Worm (Caenorhabditis elegans) whole organism, L1 larva: ENCODE data around the gene csc-1.

ENCODE experiments used
- F16B12.6 ChIP-seq: fragments of 150-350 bp; optimal IDR thresholded peaks from 2 replicates; lab custom pipeline; 2014; ENCODE audit warnings: missing biosample characterization, missing genetic modification characterization
- aly-2 ChIP-seq: fragments of 150-350 bp; optimal IDR thresholded peaks from 2 replicates; lab custom pipeline; 2014; ENCODE audit warnings: missing biosample characterization, missing genetic modification characterization
- ama-1 ChIP-seq: fragments of 150-350 bp; optimal IDR thresholded peaks from 2 replicates; lab custom pipeline; 2014
- ceh-88 ChIP-seq: fragments of 200-800 bp; sonication (Bioruptor generic); IDR thresholded peaks from 2 replicates; pipeline ENCODE4 v1.3.6; 2022; ENCODE audit warnings: missing genetic modification characterization, missing compliant biosample characterization
- dpl-1 ChIP-seq, 3 experiments: fragments of 150-350 bp in 2 of 3; sonication (generic microtip) in 1 of 3; optimal IDR thresholded peaks; 2 replicates each; lab custom pipeline; 2014 to 2017; ENCODE audit warnings: missing biosample characterization in 3 of 3, missing genetic modification characterization in 3 of 3, missing genetic modification reagents in 3 of 3
- dsc-1 ChIP-seq: sonication (generic microtip); optimal IDR thresholded peaks from 2 replicates; lab custom pipeline; 2016; ENCODE audit warnings: mild to moderate bottlenecking, missing genetic modification characterization, missing compliant biosample characterization
- efl-1 ChIP-seq, 4 experiments: fragments of 150-350 bp; optimal IDR thresholded peaks in 3 of 4; peaks in 1 of 4; 1 replicate in 1 of 4; 2 replicates in 3 of 4; lab custom pipeline; 2014; ENCODE audit warnings: missing biosample characterization in 2 of 4, missing genetic modification characterization in 2 of 4, missing genetic modification reagents in 2 of 4
- efl-3 ChIP-seq: fragments of 200-800 bp; sonication (Bioruptor generic); optimal IDR thresholded peaks from 2 replicates; lab custom pipeline; 2018; ENCODE audit warnings: mild to moderate bottlenecking, missing genetic modification characterization, missing compliant biosample characterization
- egl-13 ChIP-seq: sonication (generic microtip); optimal IDR thresholded peaks from 2 replicates; lab custom pipeline; 2016; ENCODE audit warnings: missing genotype, missing genetic modification reagents, missing genetic modification characterization, missing compliant biosample characterization
- fkh-8 ChIP-seq: sonication (generic microtip); optimal IDR thresholded peaks from 2 replicates; lab custom pipeline; 2016; ENCODE audit warnings: mild to moderate bottlenecking, missing genetic modification characterization, missing compliant biosample characterization
- fos-1 ChIP-seq: fragments of 150-350 bp; optimal IDR thresholded peaks from 2 replicates; lab custom pipeline; 2014; ENCODE audit warnings: missing biosample characterization, missing genetic modification characterization
- hlh-17 ChIP-seq: fragments of 200-800 bp; sonication (Bioruptor generic); optimal IDR thresholded peaks from 2 replicates; lab custom pipeline; 2018; ENCODE audit warnings: missing genetic modification characterization, mild to moderate bottlenecking, missing compliant biosample characterization, moderate library complexity, borderline replicate concordance
- irx-1 ChIP-seq: sonication (generic microtip); optimal IDR thresholded peaks from 2 replicates; lab custom pipeline; 2016; ENCODE audit warnings: missing genetic modification characterization, missing compliant biosample characterization
- isw-1 ChIP-seq: fragments of 200-800 bp; sonication (Bioruptor generic); IDR thresholded peaks from 2 replicates; pipeline ENCODE4 v1.3.6; 2022; ENCODE audit warnings: missing genetic modification characterization, missing compliant biosample characterization
- lin-14 ChIP-seq: fragments of 200-800 bp; sonication (Bioruptor generic); optimal IDR thresholded peaks from 2 replicates; lab custom pipeline; 2018; ENCODE audit warnings: mild to moderate bottlenecking, missing genetic modification characterization, moderate library complexity, missing compliant biosample characterization
- lin-15B ChIP-seq: fragments of 150-350 bp; sonication (generic microtip); optimal IDR thresholded peaks from 3 replicates; lab custom pipeline; 2014; ENCODE audit warnings: missing biosample characterization, missing genetic modification characterization
- lsy-2 ChIP-seq, 2 experiments: fragments of 150-350 bp; optimal IDR thresholded peaks; 2 replicates each; lab custom pipeline; 2014; ENCODE audit warnings: missing biosample characterization in 2 of 2, missing genetic modification characterization in 2 of 2
- mab-9 ChIP-seq: fragments of 200-800 bp; sonication (Bioruptor generic); IDR thresholded peaks from 2 replicates; pipeline ENCODE4 v1.3.6; 2022; ENCODE audit warnings: missing genetic modification reagents, missing genetic modification characterization, missing compliant biosample characterization
- mep-1 ChIP-seq: fragments of 150-350 bp; optimal IDR thresholded peaks from 2 replicates; lab custom pipeline; 2014; ENCODE audit warnings: missing biosample characterization, missing genetic modification characterization
- nhr-11 ChIP-seq: fragments of 150-350 bp; optimal IDR thresholded peaks from 2 replicates; lab custom pipeline; 2014; ENCODE audit warnings: missing biosample characterization, missing genetic modification characterization
- nhr-20 ChIP-seq: sonication (generic microtip); optimal IDR thresholded peaks from 2 replicates; lab custom pipeline; 2016; ENCODE audit warnings: mild to moderate bottlenecking, missing genetic modification characterization, missing compliant biosample characterization
- nhr-28 ChIP-seq: fragments of 150-350 bp; optimal IDR thresholded peaks from 2 replicates; lab custom pipeline; 2014; ENCODE audit warnings: missing biosample characterization, missing genetic modification characterization
- nhr-71 ChIP-seq: sonication (generic microtip); optimal IDR thresholded peaks from 2 replicates; lab custom pipeline; 2016; ENCODE audit warnings: mild to moderate bottlenecking, missing genetic modification characterization, moderate library complexity, missing compliant biosample characterization
- nhr-77 ChIP-seq: fragments of 150-350 bp; optimal IDR thresholded peaks from 2 replicates; lab custom pipeline; 2014; ENCODE audit warnings: missing biosample characterization, missing genetic modification characterization
- nhr-84 ChIP-seq: sonication (generic microtip); optimal IDR thresholded peaks from 2 replicates; lab custom pipeline; 2017; ENCODE audit warnings: missing biosample characterization, missing genetic modification characterization
- nhr-85 ChIP-seq: sonication (generic microtip); peaks from one replicate; lab custom pipeline; 2016; ENCODE audit warnings: missing genetic modification characterization, inconsistent platforms, missing compliant biosample characterization
- pag-3 ChIP-seq: sonication (generic microtip); optimal IDR thresholded peaks from 2 replicates; lab custom pipeline; 2017; ENCODE audit warnings: missing genetic modification characterization, mild to moderate bottlenecking, missing compliant biosample characterization, antibody characterized with exemption, borderline replicate concordance; ENCODE audit not compliant: insufficient read depth
- skn-1 ChIP-seq: fragments of 150-350 bp; optimal IDR thresholded peaks from 2 replicates; lab custom pipeline; 2014; ENCODE audit warnings: missing biosample characterization, missing genetic modification characterization
- snu-23 ChIP-seq: sonication (generic microtip); optimal IDR thresholded peaks from 2 replicates; lab custom pipeline; 2016; ENCODE audit warnings: missing genetic modification characterization, missing compliant biosample characterization
- sox-4 ChIP-seq: sonication (generic microtip); optimal IDR thresholded peaks from 2 replicates; lab custom pipeline; 2016; ENCODE audit warnings: missing genetic modification characterization, missing compliant biosample characterization
- sptf-1 ChIP-seq: fragments of 150-350 bp; optimal IDR thresholded peaks from 2 replicates; lab custom pipeline; 2014; ENCODE audit warnings: missing biosample characterization, missing genetic modification characterization
- sup-37 ChIP-seq: fragments of 200-800 bp; sonication (Bioruptor generic); optimal IDR thresholded peaks from 2 replicates; lab custom pipeline; 2018; ENCODE audit warnings: mild to moderate bottlenecking, missing genetic modification characterization, missing compliant biosample characterization
- swsn-7 ChIP-seq: sonication (generic microtip); optimal IDR thresholded peaks from 2 replicates; lab custom pipeline; 2016; ENCODE audit warnings: missing genetic modification characterization, missing compliant biosample characterization
- unc-130 ChIP-seq: fragments of 150-350 bp; optimal IDR thresholded peaks from 2 replicates; lab custom pipeline; 2017; ENCODE audit warnings: missing biosample characterization, missing genetic modification characterization, inconsistent platforms
- unc-30 ChIP-seq: sonication (generic microtip); optimal IDR thresholded peaks from 2 replicates; lab custom pipeline; 2017; ENCODE audit warnings: missing biosample characterization, missing genetic modification characterization
- zag-1 ChIP-seq: fragments of 150-350 bp; optimal IDR thresholded peaks from 2 replicates; lab custom pipeline; 2014; ENCODE audit warnings: missing biosample characterization, missing genetic modification characterization
- zip-4 ChIP-seq: fragments of 200-800 bp; sonication (Bioruptor generic); optimal IDR thresholded peaks from 2 replicates; lab custom pipeline; 2018; ENCODE audit warnings: mild to moderate bottlenecking, missing genetic modification characterization, moderate library complexity, missing compliant biosample characterization
- ztf-11 ChIP-seq, 2 experiments: sonication (generic microtip); optimal IDR thresholded peaks; 2 replicates each; lab custom pipeline; 2016 to 2017; ENCODE audit warnings: missing genetic modification characterization in 2 of 2, missing biosample characterization in 1 of 2, missing compliant biosample characterization in 1 of 2

The csc-1 gene

DNA sequence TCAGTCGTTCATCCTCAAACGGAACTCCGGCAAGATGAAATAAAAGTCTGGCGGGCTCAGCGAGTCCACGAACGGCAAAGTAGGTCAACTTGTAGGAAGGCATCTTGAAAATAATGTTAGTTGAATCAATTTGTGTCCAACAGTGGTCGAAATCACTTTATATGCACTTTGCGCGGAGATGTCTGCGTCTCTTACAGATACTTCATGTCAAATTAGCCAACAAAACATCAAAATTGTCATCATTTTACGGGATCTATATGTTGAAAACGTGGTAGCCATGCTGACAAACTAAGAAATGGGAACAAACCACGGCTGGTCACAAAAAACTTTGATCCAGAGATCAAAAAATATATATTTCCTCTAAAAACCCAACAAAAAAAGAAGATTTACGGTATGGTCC lies 21.1 kb downstream of the csc-1 start, which contains the start of gene gst-12:
Gene gst-12 (minus strand): TSS at position 254 of the 400 bp plus-strand sequence.
- TF ChIP-seq fos-1 (tag; lab: Kevin White, UChicago), result no peak
- no peak for TF ChIP-seq nhr-28 (tag; lab: Kevin White, UChicago)
- peak; percentile 29 for TF ChIP-seq nhr-71
- TF ChIP-seq skn-1, result peak; percentile 86
- no peak for TF ChIP-seq sup-37 (GFP tag; lab: Kevin White, UChicago)
- TF ChIP-seq lsy-2 (tag; optimal IDR thresholded peaks at IDR 0.05; lab: Kevin White, UChicago), result no peak
- no peak for TF ChIP-seq unc-130 (tag; lab: Kevin White, UChicago)
- no peak for TF ChIP-seq nhr-77
- TF ChIP-seq ztf-11 (tag; optimal IDR thresholded peaks at IDR 0.05; lab: Kevin White, UChicago), result no peak
- TF ChIP-seq nhr-84, result no peak
- peak; percentile 2 for TF ChIP-seq fkh-8 (tag; lab: Kevin White, UChicago)
- no peak for TF ChIP-seq mab-9 (GFP tag; lab: Robert Waterston, UW)
- TF ChIP-seq isw-1 (GFP tag; lab: Robert Waterston, UW), result no peak
- no peak for TF ChIP-seq sptf-1
- TF ChIP-seq zag-1 (tag; lab: Kevin White, UChicago), result no peak
- TF ChIP-seq snu-23, result peak; percentile 4
- TF ChIP-seq lin-14 (GFP tag; lab: Kevin White, UChicago), result peak; percentile 50
- no peak for TF ChIP-seq F16B12.6
- TF ChIP-seq nhr-20 (tag; lab: Kevin White, UChicago), result peak; percentile 71
- no peak for TF ChIP-seq irx-1 (tag; lab: Kevin White, UChicago)
- no peak for TF ChIP-seq egl-13 (tag; lab: Kevin White, UChicago)
- no peak for TF ChIP-seq aly-2 (tag; lab: Kevin White, UChicago)
- no peak for TF ChIP-seq swsn-7 (tag; lab: Kevin White, UChicago)
- TF ChIP-seq dsc-1 (tag; lab: Kevin White, UChicago), result no peak
- TF ChIP-seq nhr-85 (tag; lab: Kevin White, UChicago), result peak; percentile 77
- no peak for TF ChIP-seq efl-3 (GFP tag; lab: Kevin White, UChicago)
- no peak for TF ChIP-seq nhr-11 (tag; lab: Kevin White, UChicago)

DNA sequence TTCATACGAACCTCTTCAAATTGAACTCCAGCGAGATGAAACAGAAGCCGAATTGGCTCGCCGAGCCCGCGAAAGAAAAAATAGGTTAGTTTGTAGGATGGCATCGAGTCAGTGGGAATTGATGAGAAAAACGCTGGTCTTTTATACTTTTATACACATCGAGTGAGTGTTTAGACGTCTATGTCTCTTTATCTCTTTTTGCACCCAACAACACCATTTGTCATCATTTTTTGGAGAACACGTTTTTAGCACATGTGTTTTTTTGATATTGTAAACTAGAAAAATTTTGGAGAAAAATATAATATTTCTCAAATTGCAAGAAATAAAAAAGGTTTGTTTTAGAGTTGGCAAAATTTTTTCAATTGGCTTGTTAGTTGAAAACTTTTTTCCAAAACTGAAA lies 27.6 kb downstream of the csc-1 start, which contains the start of gene gst-16:
Gene gst-16 (minus strand): TSS at position 111 of the 400 bp plus-strand sequence.
- TF ChIP-seq dpl-1 (GFP tag; optimal IDR thresholded peaks at IDR 0.05; lab: Kevin White, UChicago) (no peak), pag-3 (tag; lab: Kevin White, UChicago) (no peak), lin-14 (GFP tag; lab: Kevin White, UChicago) (peak; percentile 9), skn-1 (peak; percentile 97), sox-4 (tag; lab: Kevin White, UChicago) (no peak), nhr-20 (tag; lab: Kevin White, UChicago) (peak; percentile 9), efl-1 (optimal IDR thresholded peaks at IDR 0.05; lab: Kevin White, UChicago) (no peak), efl-1 (GFP tag; optimal IDR thresholded peaks at IDR 0.05 in 1 of 2; lab: Kevin White, UChicago) (peak in 1 of 2 experiments; percentile 82)

DNA sequence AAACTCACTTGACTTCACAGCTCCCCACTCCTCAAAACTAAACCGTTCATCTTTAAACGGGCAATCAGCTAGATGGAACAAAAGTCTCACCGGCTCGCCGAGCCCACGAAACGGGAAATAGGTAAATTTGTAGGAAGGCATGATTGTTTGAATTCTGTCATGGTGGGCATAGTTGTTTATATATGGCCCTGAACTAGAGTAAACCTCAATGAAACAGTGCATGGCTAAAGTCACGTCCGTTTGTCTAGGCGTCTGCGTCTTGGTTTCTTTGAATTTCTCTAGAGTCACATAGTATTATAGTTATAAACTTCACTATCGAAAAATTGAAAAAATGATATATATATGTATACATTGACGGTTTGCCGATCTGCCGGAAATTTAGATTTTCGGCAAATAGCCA lies 30.2 kb downstream of the csc-1 start, which contains the start of gene gst-19:
Gene gst-19 (minus strand): TSS at position 145 of the 400 bp plus-strand sequence.
- no peak for TF ChIP-seq egl-13 (tag; lab: Kevin White, UChicago)
- TF ChIP-seq snu-23, result peak; percentile 28
- peak; percentile 20 for TF ChIP-seq lin-14 (GFP tag; lab: Kevin White, UChicago)
- peak in 1 of 3 experiments; percentile 2 for TF ChIP-seq dpl-1 (GFP tag; optimal IDR thresholded peaks at IDR 0.05; lab: Kevin White, UChicago)
- TF ChIP-seq lsy-2 (tag; optimal IDR thresholded peaks at IDR 0.05; lab: Kevin White, UChicago), result no peak
- TF ChIP-seq nhr-20 (tag; lab: Kevin White, UChicago), result peak; percentile 52

DNA sequence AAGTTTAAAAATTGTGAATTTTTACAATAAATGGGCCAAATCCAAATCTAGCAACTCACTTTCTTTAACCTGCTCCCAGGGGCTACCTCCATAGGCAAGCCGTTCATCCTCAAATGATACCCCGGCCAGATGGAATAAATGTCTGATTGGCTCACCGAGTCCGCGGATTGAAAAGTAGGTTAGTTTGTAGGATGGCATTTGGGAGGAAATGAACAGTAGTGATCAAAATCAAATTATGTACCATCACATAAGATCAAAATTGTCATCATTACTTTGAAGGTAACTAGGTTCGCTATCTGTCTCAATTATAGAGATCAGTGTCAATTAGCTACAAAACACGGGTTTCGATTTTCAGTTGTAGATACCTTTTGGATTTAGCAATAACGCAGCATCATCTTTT lies 33.9 kb downstream of the csc-1 start, which contains the start of the genes gst-17 and gst-18:
Gene gst-17 (minus strand): TSS at position 101 of the 400 bp plus-strand sequence.
Gene gst-18 (minus strand): TSS at position 198 of the 400 bp plus-strand sequence.
- TF ChIP-seq efl-3 (GFP tag; lab: Kevin White, UChicago) (no peak), ztf-11 (tag; optimal IDR thresholded peaks at IDR 0.05; lab: Kevin White, UChicago) (no peak), ama-1 (lab: Kevin White, UChicago) (no peak), unc-30 (no peak), sup-37 (GFP tag; lab: Kevin White, UChicago) (no peak), nhr-77 (no peak), mep-1 (tag; lab: Kevin White, UChicago) (no peak), zip-4 (GFP tag; lab: Kevin White, UChicago) (no peak), ceh-88 (no peak), skn-1 (no peak), hlh-17 (GFP tag; lab: Kevin White, UChicago) (no peak), lin-15B (tag; lab: Kevin White, UChicago) (no peak)
